Fruit fly (Drosophila melanogaster) whole organism, wandering third instar larva: ENCODE measurements around the gene CG42692.

ENCODE experiments used
- CG32264 ChIP-seq: fragments of 200-800 bp; sonication (Bioruptor generic); optimal IDR thresholded peaks from 2 replicates; lab custom pipeline; 2016; ENCODE audit warnings: missing biosample characterization, missing genetic modification characterization
- CG9705 ChIP-seq: fragments of 200-800 bp; sonication (Bioruptor generic); optimal IDR thresholded peaks from 2 replicates; lab custom pipeline; 2018; ENCODE audit warnings: missing biosample characterization, mild to moderate bottlenecking, missing genetic modification characterization
- CrebA ChIP-seq: fragments of 200-800 bp; sonication (Bioruptor generic); optimal IDR thresholded peaks from 2 replicates; lab custom pipeline; 2016; ENCODE audit warnings: missing biosample characterization, mild to moderate bottlenecking, missing genetic modification characterization, borderline replicate concordance
- Dif ChIP-seq: fragments of 200-275, 200-300 bp; sonication (Bioruptor generic); optimal IDR thresholded peaks from 2 replicates; lab custom pipeline; 2018; ENCODE audit warnings: missing biosample characterization, missing genetic modification characterization; ENCODE audit not compliant: partially characterized antibody
- HLH106 ChIP-seq: fragments of 200-800 bp; optimal IDR thresholded peaks from 3 replicates; lab custom pipeline; 2019; ENCODE audit warnings: missing biosample characterization, mild to moderate bottlenecking, missing genetic modification characterization, moderate library complexity
- Hnf4 ChIP-seq: fragments of 200-800 bp; sonication (Bioruptor generic); optimal IDR thresholded peaks from 2 replicates; lab custom pipeline; 2016; ENCODE audit warnings: missing biosample characterization, mild to moderate bottlenecking, missing genetic modification characterization
- Hr78 ChIP-seq: fragments of >200 bp; optimal IDR thresholded peaks from 2 replicates; lab custom pipeline; 2017; ENCODE audit warnings: missing biosample characterization, missing genetic modification characterization
- Hr83 ChIP-seq: fragments of 200-300 bp; sonication (Bioruptor generic); optimal IDR thresholded peaks from 2 replicates; lab custom pipeline; 2016; ENCODE audit warnings: missing biosample characterization, mild to moderate bottlenecking, missing genetic modification characterization, moderate library complexity; ENCODE audit not compliant: poor library complexity, severe bottlenecking
- Jra ChIP-seq: sonication (Bioruptor generic); optimal IDR thresholded peaks from 2 replicates; lab custom pipeline; 2016; ENCODE audit warnings: missing biosample characterization, missing genetic modification characterization
- Mio ChIP-seq: sonication (Bioruptor generic); optimal IDR thresholded peaks from 2 replicates; lab custom pipeline; 2016; ENCODE audit warnings: missing biosample characterization, missing genetic modification characterization
- Myc ChIP-seq: fragments of >200 bp; optimal IDR thresholded peaks from 2 replicates; lab custom pipeline; 2017
- N ChIP-seq: fragments of >200 bp; optimal IDR thresholded peaks from 2 replicates; lab custom pipeline; 2018; ENCODE audit warnings: missing biosample characterization, missing external identifiers, missing genetic modification characterization
- OdsH ChIP-seq: fragments of 200-800 bp; sonication (Bioruptor generic); optimal IDR thresholded peaks from 2 replicates; lab custom pipeline; 2016; ENCODE audit warnings: missing biosample characterization, mild to moderate bottlenecking, missing genetic modification characterization
- Rel ChIP-seq, 2 experiments: fragments of 200-800 bp; sonication (Bioruptor generic) in 1 of 2; optimal IDR thresholded peaks; 2 replicates in 1 of 2; 3 replicates in 1 of 2; lab custom pipeline; 2016 to 2019; ENCODE audit warnings: mild to moderate bottlenecking in 2 of 2, missing biosample characterization in 2 of 2, missing genetic modification characterization in 2 of 2, moderate library complexity in 1 of 2
- Sp1 ChIP-seq: fragments of 200-800 bp; sonication (Bioruptor generic); optimal IDR thresholded peaks from 3 replicates; lab custom pipeline; 2019; ENCODE audit warnings: missing biosample characterization, mild to moderate bottlenecking, missing genetic modification characterization, moderate library complexity
- Vsx2 ChIP-seq: fragments of 200-300, 225-300 bp; sonication (Bioruptor generic); optimal IDR thresholded peaks from 2 replicates; lab custom pipeline; 2018; ENCODE audit warnings: missing biosample characterization, missing genetic modification characterization; ENCODE audit not compliant: partially characterized antibody
- br ChIP-seq: fragments of 200-800 bp; sonication (Bioruptor generic); optimal IDR thresholded peaks from 2 replicates; lab custom pipeline; 2016; ENCODE audit warnings: missing biosample characterization, missing genetic modification characterization
- dl ChIP-seq, 2 experiments: fragments of 175-275, 200-275 bp in 1 of 2; fragments of 200-275 bp in 1 of 2; sonication (Bioruptor generic); optimal IDR thresholded peaks; lab custom pipeline; 2018; ENCODE audit warnings: mild to moderate bottlenecking in 2 of 2, missing biosample characterization in 2 of 2, missing genetic modification characterization in 2 of 2, moderate library complexity in 2 of 2; ENCODE audit not compliant: partially characterized antibody in 2 of 2, insufficient read depth in 1 of 2
- dmrt93B ChIP-seq: fragments of 200-800 bp; sonication (Bioruptor generic); optimal IDR thresholded peaks from 2 replicates; lab custom pipeline; 2018; ENCODE audit warnings: missing biosample characterization, mild to moderate bottlenecking, missing genetic modification characterization
- ey ChIP-seq: fragments of 200-800 bp; sonication (Bioruptor generic); optimal IDR thresholded peaks from 2 replicates; lab custom pipeline; 2016; ENCODE audit warnings: missing biosample characterization, missing genetic modification characterization
- foxo ChIP-seq, 2 experiments: fragments of 200-800 bp; sonication (Bioruptor generic); optimal IDR thresholded peaks; 2 replicates in 1 of 2; 3 replicates in 1 of 2; lab custom pipeline; 2016 to 2017; ENCODE audit warnings: missing biosample characterization in 2 of 2, missing genetic modification characterization in 2 of 2
- fru ChIP-seq: fragments of 200-800 bp; sonication (Bioruptor generic); optimal IDR thresholded peaks from 3 replicates; lab custom pipeline; 2016; ENCODE audit warnings: missing biosample characterization, mild to moderate bottlenecking, missing genetic modification characterization
- h ChIP-seq: fragments of 200-800 bp; sonication (Bioruptor generic); optimal IDR thresholded peaks from 3 replicates; lab custom pipeline; 2016; ENCODE audit warnings: missing biosample characterization, mild to moderate bottlenecking, missing genetic modification characterization
- jim ChIP-seq: fragments of 175-275, 200-325 bp; sonication (Bioruptor generic); optimal IDR thresholded peaks from 2 replicates; lab custom pipeline; 2016; ENCODE audit warnings: missing biosample characterization, mild to moderate bottlenecking, missing genetic modification characterization
- lola ChIP-seq: fragments of >200 bp; optimal IDR thresholded peaks from 2 replicates; lab custom pipeline; 2017; ENCODE audit warnings: missing biosample characterization, missing genetic modification characterization
- pan ChIP-seq: fragments of >200 bp; optimal IDR thresholded peaks from 2 replicates; lab custom pipeline; 2017
- psq ChIP-seq: fragments of 200-800 bp; sonication (Bioruptor generic); optimal IDR thresholded peaks from 3 replicates; lab custom pipeline; 2017; ENCODE audit warnings: missing biosample characterization, mild to moderate bottlenecking, missing genetic modification characterization, moderate library complexity
- rgr ChIP-seq: fragments of 200-800 bp; sonication (Bioruptor generic); optimal IDR thresholded peaks from 3 replicates; lab custom pipeline; 2016; ENCODE audit warnings: missing biosample characterization, mild to moderate bottlenecking, missing genetic modification characterization
- sage ChIP-seq: fragments of 200-800 bp; sonication (Bioruptor generic); optimal IDR thresholded peaks from 2 replicates; lab custom pipeline; 2016; ENCODE audit warnings: missing biosample characterization, mild to moderate bottlenecking, missing genetic modification characterization
- sv ChIP-seq: fragments of 200-800 bp; sonication (Bioruptor generic); optimal IDR thresholded peaks from 3 replicates; lab custom pipeline; 2016; ENCODE audit warnings: missing biosample characterization, missing genetic modification characterization
- tai ChIP-seq: sonication (Bioruptor generic); optimal IDR thresholded peaks from 2 replicates; lab custom pipeline; 2016; ENCODE audit warnings: missing biosample characterization, missing genetic modification characterization
- usp ChIP-seq: fragments of >200 bp; optimal IDR thresholded peaks from 2 replicates; lab custom pipeline; 2017; ENCODE audit warnings: missing biosample characterization, missing genetic modification characterization
- woc ChIP-seq: sonication (Bioruptor generic); optimal IDR thresholded peaks from 2 replicates; lab custom pipeline; 2016; ENCODE audit warnings: missing biosample characterization, mild to moderate bottlenecking, missing genetic modification characterization

The CG42692 gene

dm6 chr2L:13972847-13973246, 35.1 kb upstream of the CG42692 start, which contains the start of gene He:
He (minus strand) TSS chr2L:13972947.
- TF ChIP-seq OdsH (GFP tag; lab: Kevin White, UChicago) (no peak), rgr (GFP tag; lab: Kevin White, UChicago) (no peak), foxo (GFP tag; optimal IDR thresholded peaks at IDR 0.05; lab: Kevin White, UChicago) (no peak), CG9705 (GFP tag; lab: Kevin White, UChicago) (no peak), woc (no peak), br (no peak), Dif (GFP tag; lab: Kevin White, UChicago) (no peak), ey (GFP tag; lab: Kevin White, UChicago) (no peak), Hr83 (no peak), Mio (GFP tag; lab: Kevin White, UChicago) (no peak), dl (GFP tag; optimal IDR thresholded peaks at IDR 0.05; lab: Kevin White, UChicago; ENCODE audit: insufficient read depth in 1 of 2, partially characterized antibody in 2 of 2) (no peak), Rel (GFP tag; optimal IDR thresholded peaks at IDR 0.05; lab: Kevin White, UChicago) (no peak), Rel (tag; optimal IDR thresholded peaks at IDR 0.05; lab: Kevin White, UChicago) (no peak), pan (no peak), dmrt93B (GFP tag; lab: Kevin White, UChicago) (no peak), lola (GFP tag; lab: Kevin White, UChicago) (no peak), CrebA (GFP tag; lab: Kevin White, UChicago) (no peak), sage (GFP tag; lab: Kevin White, UChicago) (no peak), HLH106 (no peak), fru (GFP tag; lab: Kevin White, UChicago) (no peak), jim (GFP tag; lab: Kevin White, UChicago) (no peak)

- no peak for TF ChIP-seq OdsH (GFP tag; lab: Kevin White, UChicago)
- no peak for TF ChIP-seq Sp1 (GFP tag; lab: Kevin White, UChicago)
- no peak for TF ChIP-seq CG9705 (GFP tag; lab: Kevin White, UChicago)
- no peak for TF ChIP-seq HLH106
- no peak for TF ChIP-seq h (GFP tag; lab: Kevin White, UChicago)
- TF ChIP-seq woc: no peak
- TF ChIP-seq ey (GFP tag; lab: Kevin White, UChicago): no peak
- TF ChIP-seq Myc (lab: Kevin White, UChicago): no peak
- no peak for TF ChIP-seq lola (GFP tag; lab: Kevin White, UChicago)
- no peak for TF ChIP-seq tai (GFP tag; lab: Kevin White, UChicago)
- TF ChIP-seq N: no peak
- no peak for TF ChIP-seq usp (GFP tag; lab: Kevin White, UChicago)
- no peak for TF ChIP-seq sv (GFP tag; lab: Kevin White, UChicago)
- no peak for TF ChIP-seq CG32264 (GFP tag; lab: Kevin White, UChicago)
- no peak for TF ChIP-seq foxo (GFP tag; optimal IDR thresholded peaks at IDR 0.05; lab: Kevin White, UChicago)
- no peak for TF ChIP-seq Hnf4 (GFP tag; lab: Kevin White, UChicago)
- no peak for TF ChIP-seq Vsx2 (GFP tag; lab: Kevin White, UChicago)
Observed at dm6 chr2L:13976669-13977068, 31.2 kb upstream of the CG42692 start, which contains the start of gene NimC1. NimC1 (minus strand) TSS chr2L:13976769.

DNA sequence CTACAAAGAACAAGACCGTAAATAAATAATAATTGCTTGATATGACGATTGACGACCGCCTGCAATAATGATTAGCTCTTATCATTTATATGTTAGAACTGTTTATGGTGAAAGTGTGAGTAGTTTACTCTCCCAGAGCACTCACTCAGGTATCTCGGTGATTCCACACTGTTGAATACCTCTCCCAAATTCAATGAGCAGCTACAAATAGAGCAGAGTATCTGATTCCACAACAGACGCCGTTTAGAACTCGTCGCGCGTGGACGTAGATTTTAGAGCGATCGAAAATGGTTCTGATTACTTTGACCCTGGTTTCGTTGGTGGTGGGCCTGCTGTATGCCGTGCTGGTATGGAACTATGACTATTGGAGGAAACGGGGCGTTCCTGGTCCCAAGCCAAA, 30.8 kb upstream of the CG42692 start, which contains the start of gene Cyp28a5:
Gene Cyp28a5, plus strand, starts transcription at position 230 of the 400 bp plus-strand sequence.
- TF ChIP-seq Hr78 (GFP tag; lab: Kevin White, UChicago) (no peak), tai (GFP tag; lab: Kevin White, UChicago) (no peak), Vsx2 (GFP tag; lab: Kevin White, UChicago) (no peak), OdsH (GFP tag; lab: Kevin White, UChicago) (no peak), Rel (GFP tag; optimal IDR thresholded peaks at IDR 0.05; lab: Kevin White, UChicago) (no peak), Rel (tag; optimal IDR thresholded peaks at IDR 0.05; lab: Kevin White, UChicago) (no peak), foxo (GFP tag; optimal IDR thresholded peaks at IDR 0.05; lab: Kevin White, UChicago) (no peak)

dm6 chr2L:13979826-13980225, 28.1 kb upstream of the CG42692 start, which contains the start of gene NimC2:
NimC2 (plus strand) TSS chr2L:13980126.
- no peak for TF ChIP-seq Vsx2 (GFP tag; lab: Kevin White, UChicago)
- no peak for TF ChIP-seq dmrt93B (GFP tag; lab: Kevin White, UChicago)
- no peak for TF ChIP-seq Jra (GFP tag; lab: Kevin White, UChicago)
- TF ChIP-seq jim (GFP tag; lab: Kevin White, UChicago): no peak
- no peak for TF ChIP-seq psq (GFP tag; lab: Kevin White, UChicago)
- TF ChIP-seq Hr83: no peak
- no peak for TF ChIP-seq ey (GFP tag; lab: Kevin White, UChicago)
- no peak for TF ChIP-seq usp (GFP tag; lab: Kevin White, UChicago)
- no peak for TF ChIP-seq N
- no peak for TF ChIP-seq foxo (GFP tag; optimal IDR thresholded peaks at IDR 0.05; lab: Kevin White, UChicago)
- TF ChIP-seq Rel (GFP tag; optimal IDR thresholded peaks at IDR 0.05; lab: Kevin White, UChicago): no peak
- no peak for TF ChIP-seq Rel (tag; optimal IDR thresholded peaks at IDR 0.05; lab: Kevin White, UChicago)
- no peak for TF ChIP-seq sv (GFP tag; lab: Kevin White, UChicago)
